Worm (Caenorhabditis elegans) whole organism, L2 larva: ENCODE data around the gene F40E10.5.

ENCODE experiments used
- lin-39 ChIP-seq: fragments of 150-350 bp; optimal IDR thresholded peaks from 2 replicates; lab custom pipeline; 2014; ENCODE audit warnings: missing biosample characterization, missing genetic modification reagents, missing genetic modification characterization
- lsy-2 ChIP-seq, 2 experiments: fragments of 150-350 bp in 1 of 2; sonication (generic microtip) in 1 of 2; optimal IDR thresholded peaks; 2 replicates each; lab custom pipeline; 2014 to 2017; ENCODE audit warnings: missing biosample characterization in 2 of 2, missing genetic modification characterization in 2 of 2
- mab-5 ChIP-seq: fragments of 150-350 bp; optimal IDR thresholded peaks from 2 replicates; lab custom pipeline; 2014; ENCODE audit warnings: missing biosample characterization, missing genetic modification characterization
- mdl-1 ChIP-seq, 2 experiments: fragments of 150-350 bp in 1 of 2; sonication (generic microtip) in 1 of 2; optimal IDR thresholded peaks; 2 replicates each; lab custom pipeline; 2017; ENCODE audit warnings: missing biosample characterization in 2 of 2, missing genetic modification characterization in 2 of 2
- nhr-23 ChIP-seq: fragments of 150-350 bp; optimal IDR thresholded peaks from 2 replicates; lab custom pipeline; 2014; ENCODE audit warnings: missing biosample characterization, missing genetic modification reagents, missing genetic modification characterization
- nhr-237 ChIP-seq: fragments of 150-350 bp; optimal IDR thresholded peaks from 2 replicates; lab custom pipeline; 2014; ENCODE audit warnings: missing biosample characterization, missing genetic modification characterization
- skn-1 ChIP-seq: sonication (generic microtip); optimal IDR thresholded peaks from 2 replicates; lab custom pipeline; 2017; ENCODE audit warnings: missing biosample characterization, missing genetic modification characterization
- snpc-4 ChIP-seq: fragments of 150-350 bp; optimal IDR thresholded peaks from 2 replicates; lab custom pipeline; 2014; ENCODE audit warnings: missing biosample characterization, missing genetic modification characterization
- unc-39 ChIP-seq: fragments of 150-350 bp; optimal IDR thresholded peaks from 2 replicates; lab custom pipeline; 2014; ENCODE audit warnings: missing biosample characterization, missing genetic modification characterization
- unc-62 ChIP-seq: fragments of 150-350 bp; optimal IDR thresholded peaks from 2 replicates; lab custom pipeline; 2014; ENCODE audit warnings: missing biosample characterization, missing genetic modification reagents, missing genetic modification characterization
- ztf-1 ChIP-seq: fragments of 200-800 bp; sonication (Bioruptor generic); conservative IDR thresholded peaks from 2 replicates; pipeline ENCODE4 v1.3.6; 2022; ENCODE audit warnings: missing genetic modification characterization, missing compliant biosample characterization
- ztf-11 ChIP-seq: sonication (generic microtip); optimal IDR thresholded peaks from 2 replicates; lab custom pipeline; 2017; ENCODE audit warnings: missing biosample characterization, missing genetic modification characterization
- ztf-4 ChIP-seq: fragments of 150-350 bp; optimal IDR thresholded peaks from 2 replicates; lab custom pipeline; 2014; ENCODE audit warnings: missing biosample characterization, missing genetic modification characterization

DNA sequence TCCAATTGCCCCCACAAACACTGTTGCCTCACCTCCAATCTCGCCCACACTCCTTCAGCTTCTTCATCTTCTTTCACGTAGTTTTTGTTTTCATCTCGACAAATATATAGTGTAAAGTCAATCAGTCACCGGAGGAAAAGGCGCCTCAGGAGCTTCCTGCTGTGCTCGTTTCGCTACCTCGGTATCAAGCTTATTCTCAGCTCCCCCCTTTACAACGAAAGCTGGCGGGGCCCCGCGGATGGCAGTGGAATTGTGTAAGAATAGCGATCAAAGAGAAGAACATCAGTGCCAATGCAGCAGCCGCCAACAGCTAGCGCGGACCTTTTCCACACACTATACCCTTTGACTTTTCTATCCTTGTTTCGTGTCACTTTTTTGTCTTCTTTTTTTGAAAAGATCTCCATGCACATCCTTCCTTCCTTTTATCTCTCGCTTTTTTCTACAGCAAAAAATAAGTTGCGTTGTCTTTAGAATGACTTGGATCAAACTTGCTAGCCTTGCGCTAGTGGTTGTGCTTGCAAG lies 17.1 kb upstream of the F40E10.5 start, which contains the start of gene csq-1:
- TF ChIP-seq nhr-237 (tag; lab: Kevin White, UChicago) (no peak), ztf-11 (tag; lab: Kevin White, UChicago) (no peak), lsy-2 (tag; optimal IDR thresholded peaks at IDR 0.05; lab: Kevin White, UChicago) (no peak), ztf-1 (GFP tag; lab: Robert Waterston, UW) (no peak), skn-1 (tag; lab: Kevin White, UChicago) (no peak), unc-62 (GFP tag; lab: Kevin White, UChicago) (no peak), unc-39 (no peak), mab-5 (tag; lab: Kevin White, UChicago) (no peak), mdl-1 (tag; optimal IDR thresholded peaks at IDR 0.05; lab: Kevin White, UChicago) (no peak), lin-39 (tag; lab: Kevin White, UChicago) (no peak), ztf-4 (tag; lab: Kevin White, UChicago) (no peak), nhr-23 (tag; lab: Kevin White, UChicago) (no peak), snpc-4 (tag; lab: Kevin White, UChicago) (no peak)
